Fruit fly (Drosophila melanogaster) whole organism, embryonic: ENCODE results near the gene Ufl1.

Source experiments
- Aef1 ChIP-seq: fragments of 200-800 bp; sonication (Bioruptor generic); IDR thresholded peaks from 3 replicates; pipeline ENCODE4 v1.3.6; 2022; ENCODE audit warnings: missing biosample characterization, missing genetic modification characterization
- Antp ChIP-seq: fragments of 200-800 bp; sonication (Bioruptor generic); optimal IDR thresholded peaks from 3 replicates; lab custom pipeline; 2016; ENCODE audit warnings: missing biosample characterization, missing genetic modification characterization
- Bdp1 ChIP-seq: fragments of 200-800 bp; sonication (Bioruptor generic); optimal IDR thresholded peaks from 3 replicates; lab custom pipeline; 2016; ENCODE audit warnings: missing biosample characterization, missing genetic modification characterization
- CG10267 ChIP-seq: fragments of 200-800 bp; sonication (Bioruptor generic); optimal IDR thresholded peaks from 2 replicates; lab custom pipeline; 2018; ENCODE audit warnings: missing biosample characterization, mild to moderate bottlenecking, missing genetic modification characterization, moderate library complexity
- CG11398 ChIP-seq: fragments of 200-800 bp; sonication (Bioruptor generic); optimal IDR thresholded peaks from 2 replicates; lab custom pipeline; 2016; ENCODE audit warnings: missing biosample characterization, missing genetic modification characterization
- CG12299 ChIP-seq: fragments of 200-800 bp; sonication (Bioruptor generic); optimal IDR thresholded peaks from 2 replicates; lab custom pipeline; 2018; ENCODE audit warnings: missing biosample characterization, mild to moderate bottlenecking, missing genetic modification characterization
- CG14710 ChIP-seq: fragments of 200-800 bp; sonication (Bioruptor generic); optimal IDR thresholded peaks from 3 replicates; lab custom pipeline; 2019; ENCODE audit warnings: missing biosample characterization, mild to moderate bottlenecking, missing genetic modification characterization, moderate library complexity
- CG14860 ChIP-seq: fragments of 200-800 bp; sonication (Bioruptor generic); IDR thresholded peaks from 3 replicates; pipeline ENCODE4 v1.3.6; 2022; ENCODE audit warnings: missing biosample characterization, missing genetic modification characterization; ENCODE audit not compliant: partially characterized antibody
- CG17802 ChIP-seq: fragments of 200-800 bp; sonication (Bioruptor generic); optimal IDR thresholded peaks from 2 replicates; lab custom pipeline; 2018; ENCODE audit warnings: missing biosample characterization, mild to moderate bottlenecking, missing genetic modification characterization, moderate library complexity
- CG30403 ChIP-seq: fragments of 200-800 bp; sonication (Bioruptor generic); optimal IDR thresholded peaks from 3 replicates; lab custom pipeline; 2016; ENCODE audit warnings: missing biosample characterization, missing genetic modification characterization
- CG31224 ChIP-seq: fragments of 200-800 bp; sonication (Bioruptor generic); IDR thresholded peaks from 2 replicates; pipeline ENCODE4 v1.3.6; 2022; ENCODE audit warnings: missing biosample characterization, missing genetic modification characterization
- CG32767 ChIP-seq: fragments of 200-800 bp; sonication (Bioruptor generic); IDR thresholded peaks from 2 replicates; pipeline ENCODE4 v1.3.6; 2022; ENCODE audit warnings: missing biosample characterization, missing genetic modification characterization
- CG6654 ChIP-seq: fragments of 200-800 bp; sonication (Bioruptor generic); optimal IDR thresholded peaks from 2 replicates; lab custom pipeline; 2017; ENCODE audit warnings: missing biosample characterization, mild to moderate bottlenecking, missing genetic modification characterization
- CG6765 ChIP-seq: fragments of 200-800 bp; sonication (Bioruptor generic); optimal IDR thresholded peaks from 3 replicates; lab custom pipeline; 2017; ENCODE audit warnings: missing biosample characterization, mild to moderate bottlenecking, missing genetic modification characterization
- CG7928 ChIP-seq: fragments of 200-800 bp; sonication (Bioruptor generic); optimal IDR thresholded peaks from 2 replicates; lab custom pipeline; 2017; ENCODE audit warnings: missing biosample characterization, mild to moderate bottlenecking, missing genetic modification characterization
- CG8388 ChIP-seq: fragments of 200-800 bp; sonication (Bioruptor generic); optimal IDR thresholded peaks from 2 replicates; lab custom pipeline; 2019; ENCODE audit warnings: missing biosample characterization, mild to moderate bottlenecking, missing genetic modification characterization, moderate library complexity
- Dref ChIP-seq: fragments of 200-800 bp; sonication (Bioruptor generic); IDR thresholded peaks from 2 replicates; pipeline ENCODE4 v1.3.6; 2022; ENCODE audit warnings: missing biosample characterization, missing genetic modification characterization
- Fer2 ChIP-seq: fragments of 200-800 bp; sonication (Bioruptor generic); optimal IDR thresholded peaks from 2 replicates; lab custom pipeline; 2018; ENCODE audit warnings: missing biosample characterization, mild to moderate bottlenecking, missing genetic modification characterization, moderate library complexity
- Hand ChIP-seq: fragments of 200-800 bp; sonication (Bioruptor generic); optimal IDR thresholded peaks from 2 replicates; lab custom pipeline; 2017; ENCODE audit warnings: mild to moderate bottlenecking, missing biosample characterization, missing genetic modification reagents, missing genetic modification characterization
- Lhr ChIP-seq: fragments of 200-800 bp; sonication (Bioruptor generic); optimal IDR thresholded peaks from 3 replicates; lab custom pipeline; 2017; ENCODE audit warnings: mild to moderate bottlenecking, missing biosample characterization, missing genetic modification reagents, missing genetic modification characterization
- MESR4 ChIP-seq: fragments of 200-800 bp; sonication (Bioruptor generic); optimal IDR thresholded peaks from 2 replicates; lab custom pipeline; 2018; ENCODE audit warnings: missing biosample characterization, mild to moderate bottlenecking, missing genetic modification characterization, moderate library complexity
- Max ChIP-seq: fragments of 200-800 bp; sonication (Bioruptor generic); optimal IDR thresholded peaks from 2 replicates; lab custom pipeline; 2016; ENCODE audit warnings: missing biosample characterization, mild to moderate bottlenecking, missing genetic modification characterization
- Neu2 ChIP-seq: fragments of 200-800 bp; sonication (Bioruptor generic); optimal IDR thresholded peaks from 3 replicates; lab custom pipeline; 2016; ENCODE audit warnings: missing biosample characterization, missing genetic modification characterization, borderline replicate concordance
- Oli ChIP-seq: fragments of 200-800 bp; sonication (Bioruptor generic); optimal IDR thresholded peaks from 2 replicates; lab custom pipeline; 2018; ENCODE audit warnings: missing biosample characterization, mild to moderate bottlenecking, missing genetic modification characterization, moderate library complexity
- Sox102F ChIP-seq: fragments of 200-800 bp; sonication (Bioruptor generic); optimal IDR thresholded peaks from 2 replicates; lab custom pipeline; 2018; ENCODE audit warnings: missing biosample characterization, mild to moderate bottlenecking, missing genetic modification characterization, moderate library complexity
- TFAM ChIP-seq: fragments of 200-800 bp; sonication (Bioruptor generic); optimal IDR thresholded peaks from 2 replicates; lab custom pipeline; 2017; ENCODE audit warnings: missing biosample characterization, missing genetic modification characterization, inconsistent platforms
- Tbp ChIP-seq: fragments of >200 bp; optimal IDR thresholded peaks from 2 replicates; lab custom pipeline; 2018; ENCODE audit warnings: missing biosample characterization, missing genetic modification characterization
- ac ChIP-seq: fragments of 200-800 bp; sonication (Bioruptor generic); optimal IDR thresholded peaks from 3 replicates; lab custom pipeline; 2017; ENCODE audit warnings: missing biosample characterization, mild to moderate bottlenecking, missing genetic modification characterization
- bbx ChIP-seq: fragments of 200-800 bp; sonication (Bioruptor generic); IDR thresholded peaks from 2 replicates; pipeline ENCODE4 v1.3.6; 2022; ENCODE audit warnings: missing biosample characterization, missing genetic modification characterization; ENCODE audit not compliant: partially characterized antibody
- cg ChIP-seq: fragments of 200-800 bp; sonication (Bioruptor generic); optimal IDR thresholded peaks from 3 replicates; lab custom pipeline; 2019; ENCODE audit warnings: missing biosample characterization, mild to moderate bottlenecking, missing genetic modification characterization, moderate library complexity
- ci ChIP-seq: fragments of 200-800 bp; sonication (Bioruptor generic); IDR thresholded peaks from 3 replicates; pipeline ENCODE4 v1.3.6; 2022; ENCODE audit warnings: missing biosample characterization, missing genetic modification characterization
- da ChIP-seq: fragments of 200-800 bp; sonication (Bioruptor generic); optimal IDR thresholded peaks from 2 replicates; lab custom pipeline; 2016; ENCODE audit warnings: missing biosample characterization, missing genetic modification characterization
- dan ChIP-seq: fragments of 200-800 bp; sonication (Bioruptor generic); IDR thresholded peaks from 2 replicates; pipeline ENCODE4 v1.3.6; 2022; ENCODE audit warnings: missing biosample characterization, missing genetic modification characterization
- gsb-n ChIP-seq: fragments of 200-800 bp; sonication (Bioruptor generic); optimal IDR thresholded peaks from 3 replicates; lab custom pipeline; 2018; ENCODE audit warnings: missing biosample characterization, mild to moderate bottlenecking, missing genetic modification characterization
- hbn ChIP-seq: fragments of 200-800 bp; sonication (Bioruptor generic); IDR thresholded peaks from 2 replicates; pipeline ENCODE4 v1.3.6; 2022; ENCODE audit warnings: missing biosample characterization, missing genetic modification characterization; ENCODE audit not compliant: partially characterized antibody
- mirr ChIP-seq: fragments of 200-800 bp; sonication (Bioruptor generic); optimal IDR thresholded peaks from 3 replicates; lab custom pipeline; 2018; ENCODE audit warnings: missing biosample characterization, mild to moderate bottlenecking, missing genetic modification characterization
- otp ChIP-seq: fragments of 200-800 bp; sonication (Bioruptor generic); IDR thresholded peaks from 3 replicates; pipeline ENCODE4, ENCODE4 v1.3.6; 2022; ENCODE audit warnings: missing biosample characterization, missing genetic modification characterization
- peb ChIP-seq: fragments of 200-800 bp; sonication (Bioruptor generic); IDR thresholded peaks from 2 replicates; pipeline ENCODE4 v1.3.6; 2022; ENCODE audit warnings: missing biosample characterization, missing genetic modification characterization
- phol ChIP-seq: fragments of 200-800 bp; sonication (Bioruptor generic); optimal IDR thresholded peaks from 3 replicates; lab custom pipeline; 2018; ENCODE audit warnings: missing biosample characterization, mild to moderate bottlenecking, missing genetic modification characterization, moderate library complexity
- pzg ChIP-seq: fragments of 200-800 bp; sonication (Bioruptor generic); optimal IDR thresholded peaks from 3 replicates; lab custom pipeline; 2018; ENCODE audit warnings: missing biosample characterization, mild to moderate bottlenecking, missing genetic modification characterization, moderate library complexity
- rib ChIP-seq: fragments of 200-800 bp; sonication (Bioruptor generic); IDR thresholded peaks from 2 replicates; pipeline ENCODE4 v1.3.6; 2022; ENCODE audit warnings: missing biosample characterization, missing genetic modification characterization
- row ChIP-seq: fragments of 200-800 bp; sonication (Bioruptor generic); IDR thresholded peaks from 3 replicates; pipeline ENCODE4 v1.3.6; 2022; ENCODE audit warnings: missing biosample characterization, missing genetic modification characterization
- salm ChIP-seq: fragments of 200-800 bp; sonication (Bioruptor generic); optimal IDR thresholded peaks from 2 replicates; lab custom pipeline; 2018; ENCODE audit warnings: missing biosample characterization, mild to moderate bottlenecking, missing genetic modification characterization
- scrt ChIP-seq: fragments of 200-800 bp; sonication (Bioruptor generic); optimal IDR thresholded peaks from 2 replicates; lab custom pipeline; 2018; ENCODE audit warnings: missing biosample characterization, mild to moderate bottlenecking, missing genetic modification characterization, moderate library complexity
- sd ChIP-seq: fragments of 200-800 bp; sonication (Bioruptor generic); optimal IDR thresholded peaks from 3 replicates; lab custom pipeline; 2018; ENCODE audit warnings: missing biosample characterization, mild to moderate bottlenecking, missing genetic modification characterization, moderate library complexity
- sens ChIP-seq: fragments of 200-800 bp; sonication (Bioruptor generic); peaks from one replicate; lab custom pipeline; 2016; ENCODE audit warnings: missing biosample characterization, missing genetic modification characterization
- sqz ChIP-seq: fragments of 200-800 bp; sonication (Bioruptor generic); optimal IDR thresholded peaks from 3 replicates; lab custom pipeline; 2018; ENCODE audit warnings: missing biosample characterization, mild to moderate bottlenecking, missing genetic modification characterization
- tgo ChIP-seq: fragments of 200-800 bp; sonication (Bioruptor generic); IDR thresholded peaks from 3 replicates; pipeline ENCODE4 v1.3.6; 2022; ENCODE audit warnings: missing biosample characterization, missing genetic modification characterization
- ttk ChIP-seq: fragments of 200-800 bp; sonication (Bioruptor generic); IDR thresholded peaks from 2 replicates; pipeline ENCODE4 v2.1.2; 2022; ENCODE audit warnings: missing biosample characterization, missing genetic modification characterization
- twi ChIP-seq: fragments of 200-800 bp; optimal IDR thresholded peaks from 2 replicates; lab custom pipeline; 2019; ENCODE audit warnings: missing biosample characterization, mild to moderate bottlenecking, missing genetic modification characterization, moderate library complexity
- zf30C ChIP-seq: fragments of 200-800 bp; sonication (Bioruptor generic); optimal IDR thresholded peaks from 3 replicates; lab custom pipeline; 2018; ENCODE audit warnings: missing biosample characterization, mild to moderate bottlenecking, missing genetic modification characterization

The Ufl1 gene

DNA sequence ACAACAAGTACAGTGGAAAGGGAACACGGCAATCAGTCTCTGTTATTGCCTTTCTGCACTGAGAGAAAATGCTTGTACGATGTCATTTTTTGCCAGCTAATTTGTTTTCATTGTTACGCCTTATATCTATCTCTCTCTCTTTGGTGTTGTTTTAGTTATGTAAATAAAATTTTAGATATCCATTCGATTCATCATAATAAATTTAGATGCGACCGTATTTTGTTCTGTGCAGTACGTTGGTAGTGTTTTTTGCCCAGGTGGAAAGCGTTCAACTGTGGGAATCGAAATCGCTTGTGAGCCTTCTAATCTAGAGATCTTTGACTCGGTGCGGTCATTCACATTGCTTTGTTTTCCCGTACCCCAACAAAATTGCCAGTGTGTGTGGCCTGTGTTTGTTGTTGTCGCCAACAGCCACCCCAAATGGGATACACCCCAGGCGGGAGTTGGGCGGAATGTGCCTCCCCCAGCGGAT is 1.5 kb upstream of the Ufl1 start (continued):
- TF ChIP-seq TFAM (peak; percentile 52), gsb-n (tag; lab: Kevin White, UChicago) (peak; percentile 83), CG32767 (GFP tag; lab: Robert Waterston, UW) (no peak), CG6654 (GFP tag; lab: Kevin White, UChicago) (peak; percentile 73), dan (GFP tag; lab: Robert Waterston, UW) (no peak), Aef1 (GFP tag; lab: Robert Waterston, UW) (no peak), Bdp1 (peak; percentile 79), Lhr (GFP tag; lab: Kevin White, UChicago) (peak; percentile 56), CG14710 (tag; lab: Kevin White, UChicago) (peak; percentile 85), Tbp (no peak), CG14860 (no peak), ac (GFP tag; lab: Kevin White, UChicago) (peak; percentile 25), CG10267 (peak; percentile 83), sqz (GFP tag; lab: Kevin White, UChicago) (no peak), Neu2 (GFP tag; lab: Kevin White, UChicago) (peak; percentile 79), pzg (peak; percentile 7), row (no peak), CG31224 (GFP tag; lab: Robert Waterston, UW) (no peak), scrt (GFP tag; lab: Kevin White, UChicago) (peak; percentile 83), Max (GFP tag; lab: Kevin White, UChicago) (peak; percentile 86), peb (GFP tag; lab: Robert Waterston, UW) (no peak), twi (tag; lab: Kevin White, UChicago) (peak; percentile 58), salm (tag; lab: Kevin White, UChicago) (peak; percentile 63), Sox102F (peak; percentile 91)

DNA sequence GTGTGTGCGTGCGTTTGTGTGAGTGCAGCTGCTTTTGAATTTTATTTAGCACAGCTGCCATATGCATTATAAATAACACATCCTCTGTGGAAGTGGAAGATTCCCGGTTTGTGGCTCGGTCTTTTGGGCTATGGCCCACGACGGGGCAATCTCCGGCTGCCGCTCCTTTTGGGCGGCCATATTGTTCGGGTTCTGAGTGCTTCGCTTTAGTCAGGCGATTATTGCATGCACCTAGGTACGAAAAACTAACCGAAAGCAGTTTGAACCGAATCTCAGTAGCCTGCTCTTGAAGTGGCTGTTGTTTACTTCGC is 818 bp upstream of the Ufl1 start:
- TF ChIP-seq Hand (peak; percentile 28), phol (tag; lab: Kevin White, UChicago) (peak; percentile 50), cg (GFP tag; lab: Kevin White, UChicago) (peak; percentile 57), CG12299 (tag; lab: Kevin White, UChicago) (peak; percentile 37), ttk (no peak), MESR4 (GFP tag; lab: Kevin White, UChicago) (peak; percentile 2), da (peak; percentile 14), Antp (GFP tag; lab: Kevin White, UChicago) (no peak), sens (GFP tag; lab: Kevin White, UChicago) (peak; percentile 52)

DNA sequence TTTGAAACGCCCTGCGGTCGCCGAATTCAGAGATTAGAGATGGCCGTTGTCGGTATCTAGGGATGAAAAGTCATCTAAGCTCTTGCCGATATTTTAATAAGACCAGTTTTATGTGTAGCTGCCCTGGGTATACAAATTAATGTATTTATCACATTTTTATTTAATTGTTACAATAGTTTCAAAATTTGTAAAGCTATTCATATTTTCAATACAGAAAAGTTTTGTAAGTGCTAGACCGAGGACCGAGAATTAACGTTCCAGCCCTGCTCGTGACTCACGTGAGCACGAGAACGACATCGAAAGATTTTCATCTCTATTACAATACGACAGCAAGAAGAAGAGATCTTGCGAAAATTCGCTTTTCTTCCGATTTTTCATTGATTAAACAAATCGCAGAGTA is 7.2 kb downstream of the Ufl1 start, which contains the start of the genes CG1105 and CG1965:
Gene CG1105, minus strand, starts transcription at position 45 of the 400 bp plus-strand sequence.
Gene CG1965, plus strand, starts transcription at position 310 of the 400 bp plus-strand sequence.
- no peak for TF ChIP-seq zf30C
- TF ChIP-seq bbx = peak; percentile 94
- TF ChIP-seq CG7928 (GFP tag; lab: Kevin White, UChicago) = peak; percentile 99
- TF ChIP-seq sd = peak; percentile 82
- TF ChIP-seq otp (GFP tag; lab: Robert Waterston, UW) = peak; percentile 83
- TF ChIP-seq CG11398 (GFP tag; lab: Kevin White, UChicago) = peak; percentile 76
- peak; percentile 94 for TF ChIP-seq ci
- TF ChIP-seq rib = peak; percentile 92
- peak; percentile 85 for TF ChIP-seq Fer2 (tag; lab: Kevin White, UChicago)
- TF ChIP-seq tgo = peak; percentile 93
- peak; percentile 85 for TF ChIP-seq CG8388 (GFP tag; lab: Kevin White, UChicago)
- peak; percentile 70 for TF ChIP-seq Dref
- peak; percentile 98 for TF ChIP-seq CG30403 (GFP tag; lab: Kevin White, UChicago)
- peak; percentile 80 for TF ChIP-seq Oli (tag; lab: Kevin White, UChicago)
- TF ChIP-seq mirr (GFP tag; lab: Kevin White, UChicago) = no peak
- peak; percentile 99 for TF ChIP-seq hbn (GFP tag; lab: Robert Waterston, UW)
- TF ChIP-seq CG17802 (tag; lab: Kevin White, UChicago) = peak; percentile 62
- peak; percentile 75 for TF ChIP-seq CG6765
